Worm (Caenorhabditis elegans): ENCODE data around the gene srbc-56.
"Not testable (repeated sequence)": the region's sequence is repeated elsewhere in the genome, so short reads cannot be mapped to it uniquely, and the experiment has no call there.

- TF ChIP-seq nhr-76 (tag; optimal IDR thresholded peaks at IDR 0.05); pha-4 (tag; optimal IDR thresholded peaks at IDR 0.05); unc-120 (tag; optimal IDR thresholded peaks at IDR 0.05; ENCODE audit: poor library complexity, severe bottlenecking); unc-62 (GFP tag; optimal IDR thresholded peaks at IDR 0.05); ztf-11 (tag; optimal IDR thresholded peaks at IDR 0.05); ces-1 (GFP tag; optimal IDR thresholded peaks at IDR 0.05); nhr-237 (tag; optimal IDR thresholded peaks at IDR 0.05); elt-3 (tag; optimal IDR thresholded peaks at IDR 0.05); mab-5 (tag; optimal IDR thresholded peaks at IDR 0.05); zip-8 (tag; optimal IDR thresholded peaks at IDR 0.05); lin-32 (GFP tag; optimal IDR thresholded peaks at IDR 0.05): not testable (repeated sequence)
Observed at ce11 chrV:15803079-15803478, 28.4 kb downstream of the srbc-56 start, which contains the start of gene srd-27.

Measured in whole organism, mixed stage, embryonic.